Fruit fly (Drosophila melanogaster): ENCODE data around the gene Cpr72Ec.

Gene Cpr72Ec

DNA sequence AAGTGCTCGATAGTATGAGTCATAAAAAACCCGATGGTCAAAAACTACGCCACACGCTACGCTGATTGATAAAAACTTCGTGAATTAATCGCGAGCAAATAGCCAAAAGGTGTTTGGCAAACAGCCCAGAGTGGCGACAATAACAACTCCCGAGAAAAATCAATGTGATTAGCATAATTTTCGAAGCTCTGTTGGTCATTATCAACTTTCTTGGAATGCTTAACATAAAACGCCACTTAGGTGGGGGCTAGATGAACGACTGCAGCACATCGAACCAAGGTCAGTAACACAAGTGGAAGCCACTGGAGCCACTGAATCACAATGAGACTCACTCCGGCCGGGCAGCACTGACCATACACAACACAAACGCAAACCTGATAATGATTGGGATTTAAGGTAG, 29.4 kb downstream of the Cpr72Ec start:
- TF ChIP-seq Blimp-1 (GFP tag; optimal IDR thresholded peaks at IDR 0.05) (peak; percentile 63), fd102C (GFP tag; optimal IDR thresholded peaks at IDR 0.05) (no peak), CG3281 (GFP tag; optimal IDR thresholded peaks at IDR 0.05) (no peak), unpg (GFP tag; optimal IDR thresholded peaks at IDR 0.05) (no peak), CG17829 (tag; optimal IDR thresholded peaks at IDR 0.05) (no peak), ftz-f1 (GFP tag; optimal IDR thresholded peaks at IDR 0.05) (peak; percentile 48), oc (tag; optimal IDR thresholded peaks at IDR 0.05) (peak; percentile 47), CG9609 (GFP tag; optimal IDR thresholded peaks at IDR 0.05) (no peak), onecut (GFP tag; IDR thresholded peaks at IDR 0.05) (peak; percentile 61), sc (optimal IDR thresholded peaks at IDR 0.05) (no peak), sc (GFP tag; optimal IDR thresholded peaks at IDR 0.05) (no peak), sd (tag; optimal IDR thresholded peaks at IDR 0.05) (peak; percentile 66), vvl (GFP tag; IDR thresholded peaks at IDR 0.05) (peak; percentile 83), Awh (GFP tag; IDR thresholded peaks at IDR 0.05) (peak; percentile 47), CG10959 (GFP tag; IDR thresholded peaks at IDR 0.05) (no peak), CG8478 (optimal IDR thresholded peaks at IDR 0.05) (no peak), ewg (GFP tag; optimal IDR thresholded peaks at IDR 0.05) (no peak), CG32532 (GFP tag; IDR thresholded peaks at IDR 0.05) (0 out of 2 replicates have a peak, but pooled peaks have one; percentile 10), Ets65A (GFP tag) (peak; percentile 2), CG13123 (GFP tag; optimal IDR thresholded peaks at IDR 0.05) (no peak), chinmo (GFP tag; IDR thresholded peaks at IDR 0.05; ENCODE audit: partially characterized antibody) (peak; percentile 71; the same call in 1 of the 4 replicates), CG43689 (GFP tag; IDR thresholded peaks at IDR 0.05) (0 out of 2 replicates have a peak, but pooled peaks have one; percentile 10), Med (GFP tag) (peak; percentile 20), CG12769 (tag; optimal IDR thresholded peaks at IDR 0.05) (peak; percentile 68), C15 (GFP tag; IDR thresholded peaks at IDR 0.05) (no peak), trh (GFP tag; optimal IDR thresholded peaks at IDR 0.05) (no peak), corto (GFP tag; optimal IDR thresholded peaks at IDR 0.05) (no peak), pros (GFP tag; optimal IDR thresholded peaks at IDR 0.05) (peak; percentile 62), CG6175 (GFP tag; IDR thresholded peaks at IDR 0.05) (0 out of 3 replicates have a peak, but pooled peaks have one; percentile 25), bigmax (GFP tag; optimal IDR thresholded peaks at IDR 0.05) (no peak)

DNA sequence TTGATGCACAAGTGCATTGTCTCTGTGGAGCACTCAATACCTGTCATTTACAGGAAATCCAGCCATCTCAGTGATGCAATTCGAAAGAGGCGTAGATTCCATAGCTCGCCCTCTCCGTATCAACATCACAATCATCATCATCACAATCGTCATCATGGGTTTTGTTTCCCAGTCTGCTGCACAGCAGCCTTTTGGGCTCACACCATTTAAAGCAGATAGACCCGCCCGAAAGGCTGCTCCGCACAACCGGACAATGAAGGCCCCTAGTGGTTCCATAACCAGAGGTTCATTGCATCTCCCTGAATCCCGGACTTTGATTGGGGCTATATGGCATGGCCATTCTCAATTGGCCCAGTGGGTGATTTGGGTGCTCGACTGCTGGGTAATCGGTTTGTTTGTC, 32.3 kb downstream of the Cpr72Ec start:
- TF ChIP-seq E2f2 (GFP tag; IDR thresholded peaks at IDR 0.05) = peak; percentile 9; the same call in 1 of the 2 replicates
- TF ChIP-seq CG11093 (GFP tag; IDR thresholded peaks at IDR 0.05) = no peak
- peak in 1 of 2 experiments; percentile 65 for TF ChIP-seq Pdp1 (GFP tag; optimal IDR thresholded peaks at IDR 0.05)
- peak; percentile 96 for TF ChIP-seq CG15514 (GFP tag; optimal IDR thresholded peaks at IDR 0.05)
- peak; percentile 18; the same call in 1 of the 2 replicates for TF ChIP-seq Bgb (GFP tag; IDR thresholded peaks at IDR 0.05; ENCODE audit: partially characterized antibody)
- TF ChIP-seq CG14050 (GFP tag; IDR thresholded peaks at IDR 0.05) = no peak
- TF ChIP-seq sna (GFP tag; IDR thresholded peaks at IDR 0.05; ENCODE audit: partially characterized antibody) = no peak; the same call in 1 of the 2 replicates
- TF ChIP-seq bbx (GFP tag; IDR thresholded peaks at IDR 0.05; ENCODE audit: partially characterized antibody) = peak; percentile 38; the same call in 1 of the 2 replicates
- TF ChIP-seq Med (GFP tag) = peak; percentile 75
- no peak for TF ChIP-seq bsh (GFP tag; optimal IDR thresholded peaks at IDR 0.05)
- no peak for TF ChIP-seq ATbp (GFP tag; optimal IDR thresholded peaks at IDR 0.05)
- peak; percentile 45; the same call in 1 of the 2 replicates for TF ChIP-seq CG13287 (GFP tag; IDR thresholded peaks at IDR 0.05; ENCODE audit: partially characterized antibody)
- TF ChIP-seq ftz-f1 (GFP tag; optimal IDR thresholded peaks at IDR 0.05) = peak; percentile 44
- TF ChIP-seq ci (GFP tag; IDR thresholded peaks at IDR 0.05) = peak; percentile 58; the same call in 1 of the 3 replicates
- peak in 1 of 3 experiments; percentile 53 for TF ChIP-seq lola (GFP tag; optimal IDR thresholded peaks at IDR 0.05)
- no peak for TF ChIP-seq CG8290 (GFP tag; optimal IDR thresholded peaks at IDR 0.05)
- TF ChIP-seq CG8290 (tag; optimal IDR thresholded peaks at IDR 0.05) = peak in 1 of 2 experiments; percentile 31
- 0 out of 3 replicates have a peak, but pooled peaks have one; percentile 13 for TF ChIP-seq zen2 (GFP tag; IDR thresholded peaks at IDR 0.05; ENCODE audit: partially characterized antibody)
- peak; percentile 35; the same call in 1 of the 2 replicates for TF ChIP-seq CG17612 (GFP tag; IDR thresholded peaks at IDR 0.05)
- no peak for TF ChIP-seq Jarid2 (GFP tag; optimal IDR thresholded peaks at IDR 0.05)
- TF ChIP-seq vvl (GFP tag; IDR thresholded peaks at IDR 0.05) = peak; percentile 24; the same call in 1 of the 2 replicates
- TF ChIP-seq CG12769 (tag; optimal IDR thresholded peaks at IDR 0.05) = peak; percentile 46
